Fruit fly (Drosophila melanogaster) whole organism, embryonic: ENCODE results near the gene Hr78.

ENCODE experiments used
- ATbp ChIP-seq: fragments of 200-800 bp; sonication (Bioruptor generic); optimal IDR thresholded peaks from 2 replicates; lab custom pipeline; 2017; ENCODE audit warnings: missing biosample characterization, mild to moderate bottlenecking, missing genetic modification characterization, missing genetic modification reagents
- Atf3 ChIP-seq: fragments of 200-800 bp; sonication (Bioruptor generic); optimal IDR thresholded peaks from 3 replicates; lab custom pipeline; 2016; ENCODE audit warnings: missing biosample characterization, missing genetic modification characterization
- Awh ChIP-seq: fragments of 200-800 bp; sonication (Bioruptor generic); IDR thresholded peaks from 2 replicates; pipeline ENCODE4, ENCODE4 v1.3.6; 2022; ENCODE audit warnings: missing biosample characterization, missing genetic modification characterization
- CG10654 ChIP-seq: fragments of 200-800 bp; sonication (Bioruptor generic); optimal IDR thresholded peaks from 2 replicates; lab custom pipeline; 2016; ENCODE audit warnings: missing biosample characterization, missing genetic modification characterization
- CG13775 ChIP-seq: fragments of 200-800 bp; sonication (Bioruptor generic); optimal IDR thresholded peaks from 3 replicates; lab custom pipeline; 2017; ENCODE audit warnings: missing biosample characterization, mild to moderate bottlenecking, missing genetic modification characterization
- CG14965 ChIP-seq: fragments of 200-800 bp; sonication (Bioruptor generic); optimal IDR thresholded peaks from 2 replicates; lab custom pipeline; 2016; ENCODE audit warnings: missing biosample characterization, missing genetic modification characterization, borderline replicate concordance
- CG15696 ChIP-seq: fragments of 200-800 bp; sonication (Bioruptor generic); optimal IDR thresholded peaks from 2 replicates; lab custom pipeline; 2019; ENCODE audit warnings: missing biosample characterization, mild to moderate bottlenecking, missing genetic modification characterization, moderate library complexity
- CG17612 ChIP-seq: fragments of 200-800 bp; sonication (Bioruptor generic); IDR thresholded peaks from 2 replicates; pipeline ENCODE4 v1.3.6; 2022; ENCODE audit warnings: missing biosample characterization, missing genetic modification characterization
- CG17912 ChIP-seq: fragments of 200-800 bp; sonication (Bioruptor generic); optimal IDR thresholded peaks from 2 replicates; lab custom pipeline; 2018; ENCODE audit warnings: missing biosample characterization, mild to moderate bottlenecking, missing genetic modification characterization
- CG31224 ChIP-seq: fragments of 200-800 bp; sonication (Bioruptor generic); IDR thresholded peaks from 2 replicates; pipeline ENCODE4 v1.3.6; 2022; ENCODE audit warnings: missing biosample characterization, missing genetic modification characterization
- CG33557 ChIP-seq: fragments of 200-800 bp; sonication (Bioruptor generic); optimal IDR thresholded peaks from 2 replicates; lab custom pipeline; 2019; ENCODE audit warnings: missing biosample characterization, mild to moderate bottlenecking, missing genetic modification characterization, moderate library complexity
- CG3726 ChIP-seq: fragments of 200-800 bp; sonication (Bioruptor generic); IDR thresholded peaks from 3 replicates; pipeline ENCODE4, ENCODE4 v1.3.6; 2022; ENCODE audit warnings: missing biosample characterization, missing genetic modification characterization
- CG6654 ChIP-seq: fragments of 200-800 bp; sonication (Bioruptor generic); optimal IDR thresholded peaks from 2 replicates; lab custom pipeline; 2017; ENCODE audit warnings: missing biosample characterization, mild to moderate bottlenecking, missing genetic modification characterization
- CG7556 ChIP-seq: fragments of 200-800 bp; sonication (Bioruptor generic); optimal IDR thresholded peaks from 2 replicates; lab custom pipeline; 2017; ENCODE audit warnings: missing biosample characterization, mild to moderate bottlenecking, missing genetic modification characterization
- CG8089 ChIP-seq: fragments of 200-800 bp; sonication (Bioruptor generic); optimal IDR thresholded peaks from 3 replicates; lab custom pipeline; 2016; ENCODE audit warnings: missing biosample characterization, missing genetic modification characterization
- CG8944 ChIP-seq: fragments of 200-800 bp; sonication (Bioruptor generic); optimal IDR thresholded peaks from 3 replicates; lab custom pipeline; 2016; ENCODE audit warnings: missing biosample characterization, missing genetic modification characterization
- CG9727 ChIP-seq: fragments of 200-800 bp; sonication (Bioruptor generic); optimal IDR thresholded peaks from 3 replicates; lab custom pipeline; 2017; ENCODE audit warnings: missing biosample characterization, mild to moderate bottlenecking, missing genetic modification characterization
- CHES-1-like ChIP-seq: fragments of 200-800 bp; sonication (Bioruptor generic); optimal IDR thresholded peaks from 2 replicates; lab custom pipeline; 2016; ENCODE audit warnings: missing biosample characterization, missing genetic modification characterization
- Dek ChIP-seq: fragments of 200-800 bp; sonication (Bioruptor generic); optimal IDR thresholded peaks from 3 replicates; lab custom pipeline; 2019; ENCODE audit warnings: missing biosample characterization, mild to moderate bottlenecking, missing genetic modification characterization, moderate library complexity
- Doc2 ChIP-seq: fragments of 200-800 bp; sonication (Bioruptor generic); IDR thresholded peaks from 2 replicates; pipeline ENCODE4 v1.3.6; 2022; ENCODE audit warnings: missing biosample characterization, missing genetic modification characterization
- HHEX ChIP-seq: fragments of 200-800 bp; sonication (Bioruptor generic); optimal IDR thresholded peaks from 3 replicates; lab custom pipeline; 2017; ENCODE audit warnings: missing biosample characterization, mild to moderate bottlenecking, missing genetic modification characterization, missing genetic modification reagents
- HmgD ChIP-seq: fragments of 200-800 bp; sonication (Bioruptor generic); optimal IDR thresholded peaks from 3 replicates; lab custom pipeline; 2016; ENCODE audit warnings: missing biosample characterization, missing genetic modification characterization
- HmgZ ChIP-seq: fragments of 200-800 bp; sonication (Bioruptor generic); optimal IDR thresholded peaks from 2 replicates; lab custom pipeline; 2018; ENCODE audit warnings: missing biosample characterization, mild to moderate bottlenecking, missing genetic modification characterization
- Hr39 ChIP-seq: fragments of >200 bp; optimal IDR thresholded peaks from 2 replicates; lab custom pipeline; 2017
- MBD-R2 ChIP-seq: fragments of 200-800 bp; sonication (Bioruptor generic); IDR thresholded peaks from 2 replicates; pipeline ENCODE4 v1.3.6; 2022; ENCODE audit warnings: missing biosample characterization, missing genetic modification characterization
- MESR4 ChIP-seq: fragments of 200-800 bp; sonication (Bioruptor generic); optimal IDR thresholded peaks from 2 replicates; lab custom pipeline; 2018; ENCODE audit warnings: missing biosample characterization, mild to moderate bottlenecking, missing genetic modification characterization, moderate library complexity
- Ravus ChIP-seq: fragments of 200-800 bp; sonication (Bioruptor generic); IDR thresholded peaks from 2 replicates; pipeline ENCODE4 v1.3.6; 2022; ENCODE audit warnings: missing biosample characterization, missing genetic modification characterization
- Rx ChIP-seq: fragments of 200-800 bp; sonication (Bioruptor generic); IDR thresholded peaks from 2 replicates; pipeline ENCODE4 v1.3.6; 2022; ENCODE audit warnings: missing biosample characterization, missing genetic modification characterization
- ac ChIP-seq: fragments of 200-800 bp; sonication (Bioruptor generic); optimal IDR thresholded peaks from 3 replicates; lab custom pipeline; 2017; ENCODE audit warnings: missing biosample characterization, mild to moderate bottlenecking, missing genetic modification characterization
- ara ChIP-seq: fragments of 200-800 bp; sonication (Bioruptor generic); IDR thresholded peaks from 2 replicates; pipeline ENCODE4 v1.3.6; 2022; ENCODE audit warnings: missing biosample characterization, missing genetic modification characterization
- bcd ChIP-seq: fragments of 200-800 bp; sonication (Bioruptor generic); optimal IDR thresholded peaks from 2 replicates; lab custom pipeline; 2017; ENCODE audit warnings: missing biosample characterization, mild to moderate bottlenecking, missing genetic modification characterization
- bsh ChIP-seq, 2 experiments: fragments of 200-800 bp; sonication (Bioruptor generic); optimal IDR thresholded peaks; 2 replicates each; lab custom pipeline; 2017 to 2018; ENCODE audit warnings: mild to moderate bottlenecking in 2 of 2, missing biosample characterization in 2 of 2, missing genetic modification characterization in 2 of 2, moderate library complexity in 1 of 2
- corto ChIP-seq: fragments of 200-800 bp; sonication (Bioruptor generic); optimal IDR thresholded peaks from 2 replicates; lab custom pipeline; 2016; ENCODE audit warnings: missing biosample characterization, mild to moderate bottlenecking, missing genetic modification characterization, moderate library complexity
- crc ChIP-seq: fragments of 200-800 bp; sonication (Bioruptor generic); optimal IDR thresholded peaks from 2 replicates; lab custom pipeline; 2016; ENCODE audit warnings: missing biosample characterization, missing genetic modification characterization
- croc ChIP-seq: fragments of 200-800 bp; sonication (Bioruptor generic); conservative IDR thresholded peaks from 3 replicates; pipeline ENCODE4 v1.3.6; 2022; ENCODE audit warnings: missing biosample characterization, missing genetic modification characterization
- dm ChIP-seq: fragments of 200-800 bp; sonication (Bioruptor generic); optimal IDR thresholded peaks from 3 replicates; lab custom pipeline; 2016; ENCODE audit warnings: missing biosample characterization, missing genetic modification characterization
- fd3F ChIP-seq: fragments of 200-800 bp; sonication (Bioruptor generic); optimal IDR thresholded peaks from 2 replicates; lab custom pipeline; 2018; ENCODE audit warnings: missing biosample characterization, mild to moderate bottlenecking, missing genetic modification characterization, moderate library complexity
- gsb ChIP-seq: fragments of 200-800 bp; sonication (Bioruptor generic); IDR thresholded peaks from 2 replicates; pipeline ENCODE4 v1.3.6; 2022; ENCODE audit warnings: missing biosample characterization, missing genetic modification characterization
- gsb-n ChIP-seq: fragments of 200-800 bp; sonication (Bioruptor generic); optimal IDR thresholded peaks from 3 replicates; lab custom pipeline; 2018; ENCODE audit warnings: missing biosample characterization, mild to moderate bottlenecking, missing genetic modification characterization
- jumu ChIP-seq: fragments of 200-800 bp; sonication (Bioruptor generic); optimal IDR thresholded peaks from 3 replicates; lab custom pipeline; 2016; ENCODE audit warnings: missing biosample characterization, missing genetic modification characterization
- lola ChIP-seq, 3 experiments: fragments of >200 bp in 2 of 3; fragments of 200-800 bp in 1 of 3; sonication (Bioruptor generic) in 1 of 3; optimal IDR thresholded peaks; 2 replicates each; lab custom pipeline; 2017 to 2019; ENCODE audit warnings: missing biosample characterization in 3 of 3, missing genetic modification characterization in 3 of 3, mild to moderate bottlenecking in 1 of 3, moderate library complexity in 1 of 3
- mld ChIP-seq: fragments of 200-800 bp; sonication (Bioruptor generic); IDR thresholded peaks from 3 replicates; pipeline ENCODE4 v1.3.6; 2022; ENCODE audit warnings: missing biosample characterization, missing genetic modification characterization; ENCODE audit not compliant: partially characterized antibody
- nmo ChIP-seq: fragments of 200-800 bp; sonication (Bioruptor generic); optimal IDR thresholded peaks from 2 replicates; lab custom pipeline; 2018; ENCODE audit warnings: missing biosample characterization, mild to moderate bottlenecking, missing genetic modification characterization, moderate library complexity
- oc ChIP-seq: fragments of 200-800 bp; sonication (Bioruptor generic); optimal IDR thresholded peaks from 2 replicates; lab custom pipeline; 2018; ENCODE audit warnings: missing biosample characterization, mild to moderate bottlenecking, missing genetic modification characterization, moderate library complexity
- onecut ChIP-seq: fragments of 200-800 bp; sonication (Bioruptor generic); IDR thresholded peaks from 2 replicates; pipeline ENCODE4 v1.3.6; 2022; ENCODE audit warnings: missing biosample characterization, missing genetic modification characterization
- schlank ChIP-seq: fragments of 200-800 bp; sonication (Bioruptor generic); optimal IDR thresholded peaks from 2 replicates; lab custom pipeline; 2018; ENCODE audit warnings: missing biosample characterization, mild to moderate bottlenecking, missing genetic modification characterization
- scrt ChIP-seq: fragments of 200-800 bp; sonication (Bioruptor generic); optimal IDR thresholded peaks from 2 replicates; lab custom pipeline; 2018; ENCODE audit warnings: missing biosample characterization, mild to moderate bottlenecking, missing genetic modification characterization, moderate library complexity
- slou ChIP-seq: fragments of 200-800 bp; sonication (Bioruptor generic); optimal IDR thresholded peaks from 3 replicates; lab custom pipeline; 2016; ENCODE audit warnings: missing biosample characterization, missing genetic modification characterization
- tap ChIP-seq: fragments of 200-800 bp; optimal IDR thresholded peaks from 3 replicates; lab custom pipeline; 2019; ENCODE audit warnings: missing biosample characterization, mild to moderate bottlenecking, missing genetic modification characterization, moderate library complexity
- trem ChIP-seq: fragments of 200-800 bp; optimal IDR thresholded peaks from 3 replicates; lab custom pipeline; 2019; ENCODE audit warnings: missing biosample characterization, mild to moderate bottlenecking, missing genetic modification characterization, moderate library complexity
- vvl ChIP-seq: fragments of 200-800 bp; sonication (Bioruptor generic); IDR thresholded peaks from 2 replicates; pipeline ENCODE4 v1.3.6; 2022; ENCODE audit warnings: missing biosample characterization, missing genetic modification characterization

Gene Hr78

DNA sequence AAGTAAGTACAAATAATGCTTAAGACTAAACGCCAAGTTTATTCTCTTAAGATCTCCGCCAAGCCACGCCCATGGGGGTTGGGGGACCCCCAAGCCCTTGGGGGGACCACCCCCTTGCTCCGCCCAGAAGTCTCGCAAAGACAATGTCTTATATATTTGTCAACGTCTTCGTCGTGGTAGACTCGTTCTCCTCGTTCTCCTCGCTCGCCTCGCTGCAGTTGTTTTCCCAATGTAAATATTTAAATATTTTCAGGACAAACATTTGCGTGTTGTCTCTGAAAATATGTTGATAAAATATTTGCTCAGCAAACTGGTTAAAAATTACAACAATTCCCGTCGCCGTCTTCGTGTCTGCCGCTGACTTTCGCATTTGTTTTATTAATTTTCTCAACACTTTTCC, 33.1 kb downstream of the Hr78 start (continued):
- TF ChIP-seq bsh (GFP tag; optimal IDR thresholded peaks at IDR 0.05; lab: Kevin White, UChicago), result peak in 1 of 2 experiments; percentile 87
- TF ChIP-seq CG15696, result peak; percentile 99
- no peak for TF ChIP-seq CG17612 (GFP tag; lab: Robert Waterston, UW)
- TF ChIP-seq Rx (GFP tag; lab: Robert Waterston, UW), result peak; percentile 47; the same call in 1 of the 2 replicates
- TF ChIP-seq CG8944 (GFP tag; lab: Kevin White, UChicago), result peak; percentile 8
- TF ChIP-seq tap (tag; lab: Kevin White, UChicago), result peak; percentile 68
- TF ChIP-seq Dek (tag; lab: Kevin White, UChicago), result no peak
- no peak for TF ChIP-seq Doc2 (GFP tag; lab: Robert Waterston, UW)
- no peak for TF ChIP-seq Hr39 (lab: Kevin White, UChicago)
- peak; percentile 4 for TF ChIP-seq dm (GFP tag; lab: Kevin White, UChicago)
- TF ChIP-seq gsb-n, result peak; percentile 92
- TF ChIP-seq HmgZ (tag; lab: Kevin White, UChicago), result no peak
- peak; percentile 94 for TF ChIP-seq CG33557
- TF ChIP-seq ac (GFP tag; lab: Kevin White, UChicago), result peak; percentile 100
- peak; percentile 94 for TF ChIP-seq CG9727 (GFP tag; lab: Kevin White, UChicago)
- TF ChIP-seq schlank, result peak; percentile 10
- TF ChIP-seq crc (GFP tag; lab: Kevin White, UChicago), result no peak
- TF ChIP-seq CG17912 (GFP tag; lab: Kevin White, UChicago), result no peak
- peak; percentile 24 for TF ChIP-seq Atf3 (GFP tag; lab: Kevin White, UChicago)
- no peak for TF ChIP-seq Ravus (GFP tag; lab: Robert Waterston, UW)
- peak; percentile 68 for TF ChIP-seq nmo (GFP tag; lab: Kevin White, UChicago)
- peak; percentile 6 for TF ChIP-seq CG14965 (GFP tag; lab: Kevin White, UChicago)
- peak; percentile 73 for TF ChIP-seq onecut (GFP tag; lab: Robert Waterston, UW)
- TF ChIP-seq vvl, result peak; percentile 71
- peak; percentile 92 for TF ChIP-seq trem (tag; lab: Kevin White, UChicago)
- TF ChIP-seq jumu (GFP tag; lab: Kevin White, UChicago), result no peak
- no peak for TF ChIP-seq corto (GFP tag; lab: Kevin White, UChicago)
- TF ChIP-seq gsb (GFP tag; lab: Robert Waterston, UW), result no peak
- peak in 1 of 3 experiments; percentile 92 for TF ChIP-seq lola (GFP tag; optimal IDR thresholded peaks at IDR 0.05; lab: Kevin White, UChicago)
- no peak for TF ChIP-seq slou (GFP tag; lab: Kevin White, UChicago)
- peak; percentile 33 for TF ChIP-seq scrt (GFP tag; lab: Kevin White, UChicago)
- no peak for TF ChIP-seq MBD-R2 (GFP tag; lab: Robert Waterston, UW)
- peak; percentile 43 for TF ChIP-seq CG13775 (GFP tag; lab: Kevin White, UChicago)
- TF ChIP-seq ATbp (GFP tag; lab: Kevin White, UChicago), result peak; percentile 80
- TF ChIP-seq CHES-1-like (GFP tag; lab: Kevin White, UChicago), result peak; percentile 42
- TF ChIP-seq MESR4, result no peak
- TF ChIP-seq CG3726 (GFP tag; lab: Robert Waterston, UW), result no peak
- TF ChIP-seq CG6654 (GFP tag; lab: Kevin White, UChicago), result peak; percentile 38
- peak; percentile 81 for TF ChIP-seq croc (GFP tag; lab: Robert Waterston, UW)
- peak; percentile 91 for TF ChIP-seq ara (GFP tag; lab: Robert Waterston, UW)
- peak; percentile 58; the same call in 1 of the 2 replicates for TF ChIP-seq Awh (GFP tag; lab: Robert Waterston, UW)
- peak; percentile 47 for TF ChIP-seq CG10654 (GFP tag; lab: Kevin White, UChicago)
- TF ChIP-seq CG7556, result peak; percentile 64
- TF ChIP-seq HHEX, result peak; percentile 64
- peak; percentile 59 for TF ChIP-seq bcd (GFP tag; lab: Kevin White, UChicago)
- TF ChIP-seq oc (tag; lab: Kevin White, UChicago), result peak; percentile 70
- TF ChIP-seq CG8089 (GFP tag; lab: Kevin White, UChicago), result peak; percentile 50
- TF ChIP-seq fd3F (GFP tag; lab: Kevin White, UChicago), result no peak
- TF ChIP-seq mld (GFP tag; lab: Robert Waterston, UW), result no peak
- TF ChIP-seq HmgD (GFP tag; lab: Kevin White, UChicago), result no peak
- no peak for TF ChIP-seq CG31224 (GFP tag; lab: Robert Waterston, UW)
